Worm (Caenorhabditis elegans): Measurements from ENCODE around the gene ppfr-4.

DNA sequence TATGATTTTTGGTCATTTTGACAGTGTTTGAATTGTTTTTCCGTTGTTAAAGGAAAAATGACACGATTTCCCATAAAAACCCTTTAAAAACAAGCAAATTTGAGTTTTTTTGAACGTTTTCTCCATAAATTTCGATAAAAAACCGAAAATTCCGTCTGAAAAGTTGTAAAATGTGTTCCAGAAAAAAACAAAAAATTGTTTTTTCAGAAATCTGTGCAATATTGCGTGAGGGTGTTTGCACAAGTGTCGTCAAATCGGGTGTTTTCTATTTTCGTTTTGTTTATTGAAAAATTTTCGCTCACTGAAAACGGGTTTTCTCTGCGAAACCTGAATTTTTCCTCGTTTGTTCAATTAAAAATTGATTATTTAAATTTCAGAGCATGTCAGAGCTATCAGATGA lies at the start of gene ppfr-4:
- TF ChIP-seq skn-1 (tag; optimal IDR thresholded peaks at IDR 0.05): no peak
- TF ChIP-seq nhr-25 (tag; optimal IDR thresholded peaks at IDR 0.05): no peak
- TF ChIP-seq nhr-76 (tag; optimal IDR thresholded peaks at IDR 0.05): no peak
- TF ChIP-seq ztf-11 (tag; optimal IDR thresholded peaks at IDR 0.05): no peak
